Fruit fly (Drosophila melanogaster): ENCODE data around the gene Pgant8.

Gene Pgant8

DNA sequence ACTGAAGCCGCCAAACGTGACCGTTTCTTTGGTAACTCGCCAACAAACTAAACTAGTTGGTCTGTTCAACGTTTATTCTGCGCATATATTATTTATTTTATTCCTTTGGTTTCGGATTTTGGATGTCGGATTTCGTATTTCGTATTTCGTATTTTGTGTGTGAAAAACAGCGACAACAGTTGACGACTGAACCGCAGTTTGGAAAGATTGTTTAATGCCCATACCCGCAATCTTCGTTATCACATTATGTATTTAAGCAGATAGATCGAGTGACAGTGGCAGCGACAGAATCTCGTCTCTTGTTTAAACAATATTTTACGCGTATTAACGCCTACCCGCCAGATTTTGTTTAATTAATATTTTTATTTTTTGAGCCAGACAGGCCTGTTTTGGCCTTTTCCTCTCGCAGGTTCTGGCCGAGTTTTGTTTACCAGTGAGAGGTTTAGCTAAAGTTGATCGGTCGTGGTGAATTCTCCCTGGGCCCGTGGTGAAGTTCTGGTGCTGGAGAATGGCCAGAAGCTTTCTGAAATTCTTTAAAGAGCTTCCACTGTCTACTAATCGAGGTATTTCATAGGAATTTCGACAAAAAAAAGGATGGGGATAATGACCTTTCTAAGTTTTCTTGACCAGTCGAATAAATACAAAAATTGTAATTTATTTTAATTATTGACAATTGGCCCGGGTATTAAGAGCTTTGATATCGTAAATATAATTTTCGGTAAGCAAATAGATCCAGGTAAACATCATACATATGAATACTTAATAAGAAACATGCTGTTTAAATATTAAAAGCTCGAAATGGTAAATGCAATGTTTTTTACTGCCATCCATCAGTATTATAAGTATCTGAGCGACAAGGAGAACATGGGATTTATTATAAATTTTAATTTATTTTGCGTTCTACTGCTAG, 35.7 kb upstream of the Pgant8 start, which contains the start of the genes comm3 and CG43083:
Gene comm3, minus strand, starts transcription at position 51 of the 910 bp plus-strand sequence.
Gene CG43083, plus strand, starts transcription at position 860 of the 910 bp plus-strand sequence.
- TF ChIP-seq dmrt93B (GFP tag; optimal IDR thresholded peaks at IDR 0.05) (no peak), brk (GFP tag; optimal IDR thresholded peaks at IDR 0.05) (no peak), Dfd (GFP tag; optimal IDR thresholded peaks at IDR 0.05) (no peak), Abd-B (GFP tag; optimal IDR thresholded peaks at IDR 0.05) (no peak), br (GFP tag; optimal IDR thresholded peaks at IDR 0.05) (no peak), CG9705 (GFP tag; optimal IDR thresholded peaks at IDR 0.05) (no peak), dl (GFP tag; optimal IDR thresholded peaks at IDR 0.05; ENCODE audit: insufficient read depth in 1 of 2, partially characterized antibody in 2 of 2) (no peak), CrebA (GFP tag; optimal IDR thresholded peaks at IDR 0.05; ENCODE audit: borderline replicate concordance) (peak; percentile 34), usp (GFP tag; optimal IDR thresholded peaks at IDR 0.05) (no peak), Hr78 (GFP tag; optimal IDR thresholded peaks at IDR 0.05) (no peak), pan (optimal IDR thresholded peaks at IDR 0.05) (no peak), Hr83 (GFP tag; optimal IDR thresholded peaks at IDR 0.05; ENCODE audit: poor library complexity, severe bottlenecking) (peak; percentile 30), sage (GFP tag; optimal IDR thresholded peaks at IDR 0.05) (no peak), h (GFP tag; optimal IDR thresholded peaks at IDR 0.05) (peak; percentile 42), Vsx2 (GFP tag; optimal IDR thresholded peaks at IDR 0.05; ENCODE audit: partially characterized antibody) (no peak), fru (GFP tag; optimal IDR thresholded peaks at IDR 0.05) (peak; percentile 32), CG32264 (GFP tag; optimal IDR thresholded peaks at IDR 0.05) (no peak)

DNA sequence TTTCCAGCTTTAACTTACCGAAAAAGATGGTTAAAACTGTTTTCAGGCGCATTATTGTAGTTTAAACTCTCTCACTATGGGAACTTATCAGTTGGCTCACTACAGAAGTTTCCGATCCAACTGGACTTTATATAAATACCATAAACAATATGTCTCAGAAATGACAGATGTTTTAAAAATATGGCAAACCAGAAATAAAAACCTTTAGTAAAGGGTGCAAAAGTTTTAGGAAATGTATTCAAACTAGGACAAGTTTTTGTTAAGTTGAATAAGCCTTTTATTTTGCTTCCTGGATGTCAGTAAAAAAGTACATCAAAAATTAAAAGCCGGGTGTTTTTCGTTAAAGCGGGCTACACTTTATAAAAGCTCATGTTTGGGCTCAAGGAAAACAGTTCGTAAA, 34.1 kb upstream of the Pgant8 start, which contains the start of the genes Eig71Ea and Eig71Eb:
Gene Eig71Ea, minus strand, starts transcription at position 101 of the 400 bp plus-strand sequence.
Gene Eig71Eb, plus strand, starts transcription at position 376 of the 400 bp plus-strand sequence.
- TF ChIP-seq foxo (GFP tag; optimal IDR thresholded peaks at IDR 0.05), result no peak
- no peak for TF ChIP-seq Hr83 (GFP tag; optimal IDR thresholded peaks at IDR 0.05; ENCODE audit: poor library complexity, severe bottlenecking)
- TF ChIP-seq GATAd (GFP tag; optimal IDR thresholded peaks at IDR 0.05), result no peak
- no peak for TF ChIP-seq sage (GFP tag; optimal IDR thresholded peaks at IDR 0.05)
- TF ChIP-seq CG9705 (GFP tag; optimal IDR thresholded peaks at IDR 0.05), result no peak
- no peak for TF ChIP-seq pan (optimal IDR thresholded peaks at IDR 0.05)
- TF ChIP-seq Dfd (GFP tag; optimal IDR thresholded peaks at IDR 0.05), result no peak
- TF ChIP-seq CrebA (GFP tag; optimal IDR thresholded peaks at IDR 0.05; ENCODE audit: borderline replicate concordance), result no peak
- no peak for TF ChIP-seq sv (GFP tag; optimal IDR thresholded peaks at IDR 0.05)
- TF ChIP-seq jim (GFP tag; optimal IDR thresholded peaks at IDR 0.05), result no peak

DNA sequence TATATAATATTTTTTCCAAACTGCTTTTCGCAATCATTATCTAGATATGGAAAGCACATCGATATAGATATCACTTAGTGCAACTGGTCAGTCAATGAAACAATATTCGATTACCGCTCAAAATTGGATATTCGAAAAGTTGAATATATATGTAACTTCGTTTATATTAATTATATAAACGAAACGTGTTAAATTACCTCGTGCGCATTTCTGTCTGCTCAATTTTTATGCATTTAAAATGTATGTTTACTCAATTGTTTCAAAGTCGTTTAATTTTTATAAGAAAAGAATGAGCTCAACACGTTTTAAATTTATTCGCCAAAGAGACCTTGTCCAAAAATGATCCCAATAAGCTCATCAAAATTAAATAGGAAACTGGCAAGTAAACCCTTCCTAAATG, 33.1 kb upstream of the Pgant8 start, which contains the start of gene CG43084:
Gene CG43084, plus strand, starts transcription at position 301 of the 400 bp plus-strand sequence.
- TF ChIP-seq CrebA (GFP tag; optimal IDR thresholded peaks at IDR 0.05; ENCODE audit: borderline replicate concordance) (no peak), HLH106 (tag; optimal IDR thresholded peaks at IDR 0.05) (no peak), OdsH (GFP tag; optimal IDR thresholded peaks at IDR 0.05) (no peak), N (GFP tag; optimal IDR thresholded peaks at IDR 0.05) (no peak), dsf (GFP tag; optimal IDR thresholded peaks at IDR 0.05; ENCODE audit: borderline replicate concordance) (no peak), usp (GFP tag; optimal IDR thresholded peaks at IDR 0.05) (no peak), dl (GFP tag; optimal IDR thresholded peaks at IDR 0.05; ENCODE audit: insufficient read depth in 1 of 2, partially characterized antibody in 2 of 2) (no peak), dmrt93B (GFP tag; optimal IDR thresholded peaks at IDR 0.05) (no peak), pan (optimal IDR thresholded peaks at IDR 0.05) (no peak), Hr83 (GFP tag; optimal IDR thresholded peaks at IDR 0.05; ENCODE audit: poor library complexity, severe bottlenecking) (no peak)

DNA sequence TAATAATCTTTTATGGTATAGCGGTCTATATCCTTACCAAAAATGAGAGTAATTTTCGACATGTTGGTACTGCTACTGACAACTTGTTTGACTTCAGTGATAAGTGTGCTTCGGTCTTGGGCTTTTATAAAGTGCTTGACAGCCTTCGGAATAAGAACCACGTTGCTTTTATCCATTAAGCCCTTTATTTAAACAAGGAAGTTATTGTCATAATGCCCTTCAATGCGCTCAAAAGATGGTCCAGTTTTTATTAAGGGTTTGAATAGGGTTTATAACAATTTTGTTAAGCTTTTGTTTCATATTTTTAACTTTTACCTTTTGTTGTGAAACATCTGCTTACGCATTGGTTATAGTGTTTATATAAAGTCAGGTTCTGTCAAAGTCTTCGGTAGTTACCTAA, 31.5 kb upstream of the Pgant8 start, which contains the start of the genes Eig71Ec and Eig71Ed:
Gene Eig71Ec, minus strand, starts transcription at position 101 of the 400 bp plus-strand sequence.
Gene Eig71Ed, plus strand, starts transcription at position 384 of the 400 bp plus-strand sequence.
- TF ChIP-seq dsf (GFP tag; optimal IDR thresholded peaks at IDR 0.05; ENCODE audit: borderline replicate concordance) (no peak), HLH106 (tag; optimal IDR thresholded peaks at IDR 0.05) (no peak), Abd-B (GFP tag; optimal IDR thresholded peaks at IDR 0.05) (no peak), Myc (optimal IDR thresholded peaks at IDR 0.05) (no peak), Hr83 (GFP tag; optimal IDR thresholded peaks at IDR 0.05; ENCODE audit: poor library complexity, severe bottlenecking) (no peak), lola (GFP tag; optimal IDR thresholded peaks at IDR 0.05) (no peak), br (GFP tag; optimal IDR thresholded peaks at IDR 0.05) (no peak), Hnf4 (GFP tag; optimal IDR thresholded peaks at IDR 0.05) (no peak)
